Worm (Caenorhabditis elegans): ENCODE results near the gene moc-2.

- TF ChIP-seq nhr-76 (tag; optimal IDR thresholded peaks at IDR 0.05): no peak
- no peak for TF ChIP-seq Y5F2A.4 (GFP tag; optimal IDR thresholded peaks at IDR 0.05)
- TF ChIP-seq set-16 (GFP tag; IDR thresholded peaks at IDR 0.05): no peak
- TF ChIP-seq ceh-82 (tag; optimal IDR thresholded peaks at IDR 0.05): no peak
- no peak for TF ChIP-seq duxl-1 (tag; optimal IDR thresholded peaks at IDR 0.05; ENCODE audit: poor library complexity)
- TF ChIP-seq vab-7 (GFP tag; IDR thresholded peaks at IDR 0.05): no peak
These were observed 5.5 kb downstream of the moc-2 start for ce11 chrV:6498441-6498840.

Measured in whole organism, L4 larva.